Fruit fly (Drosophila melanogaster): ENCODE measurements around the gene Vps45.

Gene Vps45

DNA sequence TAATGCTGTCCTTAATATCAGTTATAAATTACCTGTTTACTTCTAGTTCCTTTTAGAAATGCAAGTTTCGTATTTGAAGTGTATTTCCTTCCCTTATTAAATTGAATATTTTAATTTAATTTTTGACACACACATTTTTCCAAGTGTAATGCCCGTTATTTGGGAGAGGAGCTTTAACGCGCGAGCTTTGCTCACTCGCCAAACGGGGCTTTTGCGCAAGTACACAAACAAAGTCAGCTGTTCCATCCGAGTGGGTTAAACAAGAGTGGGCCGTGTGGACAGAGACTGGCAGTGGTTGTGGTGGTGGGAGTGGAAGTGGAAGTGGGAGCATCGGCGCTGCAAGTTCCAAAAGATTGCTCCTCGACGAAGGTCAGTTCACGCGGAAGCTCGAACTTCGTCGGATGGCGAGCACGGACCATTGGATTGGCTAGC, 17.4 kb downstream of the Vps45 start, which contains the start of gene CG8301:
TSS of gene CG8301 (plus strand) at position 218 of the 432 bp plus-strand sequence.
- TF ChIP-seq CG6765 (GFP tag; optimal IDR thresholded peaks at IDR 0.05) (no peak), row (GFP tag; IDR thresholded peaks at IDR 0.05) (peak; percentile 68), twi (tag; optimal IDR thresholded peaks at IDR 0.05) (no peak), CG17359 (tag; optimal IDR thresholded peaks at IDR 0.05) (no peak), Doc3 (GFP tag; IDR thresholded peaks at IDR 0.05; ENCODE audit: partially characterized antibody) (no peak), CG17912 (GFP tag; optimal IDR thresholded peaks at IDR 0.05) (no peak), pum (GFP tag; optimal IDR thresholded peaks at IDR 0.05) (no peak), CG33557 (GFP tag; optimal IDR thresholded peaks at IDR 0.05) (no peak), crp (GFP tag; optimal IDR thresholded peaks at IDR 0.05) (peak in 1 of 2 experiments; percentile 75), sr (GFP tag; IDR thresholded peaks at IDR 0.05) (peak; percentile 86), CG4424 (GFP tag; optimal IDR thresholded peaks at IDR 0.05) (no peak), CG33213 (GFP tag; optimal IDR thresholded peaks at IDR 0.05) (no peak), Hand (GFP tag; optimal IDR thresholded peaks at IDR 0.05) (no peak), Optix (GFP tag; IDR thresholded peaks at IDR 0.05) (no peak), CG15479 (GFP tag; optimal IDR thresholded peaks at IDR 0.05) (no peak), CG11093 (GFP tag; IDR thresholded peaks at IDR 0.05) (no peak), org-1 (GFP tag; optimal IDR thresholded peaks at IDR 0.05) (peak; percentile 7), CG1602 (GFP tag; optimal IDR thresholded peaks at IDR 0.05) (no peak), ase (GFP tag; IDR thresholded peaks at IDR 0.05) (no peak), CG18619 (GFP tag; optimal IDR thresholded peaks at IDR 0.05) (no peak), CG12942 (GFP tag; optimal IDR thresholded peaks at IDR 0.05) (no peak), aop (GFP tag; IDR thresholded peaks at IDR 0.05) (no peak), lbe (GFP tag; optimal IDR thresholded peaks at IDR 0.05) (no peak), CG7271 (tag; optimal IDR thresholded peaks at IDR 0.05) (no peak), cwo (GFP tag; optimal IDR thresholded peaks at IDR 0.05) (peak; percentile 17), CG14710 (tag; optimal IDR thresholded peaks at IDR 0.05) (no peak), CG30403 (GFP tag; optimal IDR thresholded peaks at IDR 0.05) (peak; percentile 39), tio (GFP tag; optimal IDR thresholded peaks at IDR 0.05) (no peak), Ptx1 (GFP tag; IDR thresholded peaks at IDR 0.05) (0 out of 2 replicates have a peak, but pooled peaks have one; percentile 10), tx (GFP tag; optimal IDR thresholded peaks at IDR 0.05) (no peak), CG17385 (GFP tag; optimal IDR thresholded peaks at IDR 0.05) (peak; percentile 34), bowl (GFP tag; IDR thresholded peaks at IDR 0.05) (no peak), NfI (GFP tag; optimal IDR thresholded peaks at IDR 0.05) (peak; percentile 22), E2f2 (GFP tag; IDR thresholded peaks at IDR 0.05) (peak; percentile 28; the same call in 1 of the 2 replicates), D (optimal IDR thresholded peaks at IDR 0.05) (no peak), D (GFP tag; optimal IDR thresholded peaks at IDR 0.05) (no peak), CG10366 (GFP tag; IDR thresholded peaks at IDR 0.05) (peak; percentile 45; the same call in 1 of the 2 replicates), CG13123 (GFP tag; optimal IDR thresholded peaks at IDR 0.05) (no peak), unc-4 (GFP tag; IDR thresholded peaks at IDR 0.05; ENCODE audit: partially characterized antibody) (0 out of 2 replicates have a peak, but pooled peaks have one; percentile 20), CG14667 (GFP tag; IDR thresholded peaks at IDR 0.05) (no peak), unpg (GFP tag; optimal IDR thresholded peaks at IDR 0.05) (peak; percentile 51), Ada2b (GFP tag; IDR thresholded peaks at IDR 0.05) (no peak), Hr3 (GFP tag; optimal IDR thresholded peaks at IDR 0.05) (no peak), CG13894 (tag; optimal IDR thresholded peaks at IDR 0.05) (no peak), NFAT (GFP tag; IDR thresholded peaks at IDR 0.05) (peak; percentile 16; the same call in 1 of the 2 replicates), CG17186 (GFP tag; optimal IDR thresholded peaks at IDR 0.05) (no peak), Usf (GFP tag; optimal IDR thresholded peaks at IDR 0.05) (no peak), CG2712 (tag; optimal IDR thresholded peaks at IDR 0.05) (peak; percentile 43), nau (GFP tag; optimal IDR thresholded peaks at IDR 0.05) (no peak), CG11456 (GFP tag; IDR thresholded peaks at IDR 0.05) (no peak), cas (GFP tag; IDR thresholded peaks at IDR 0.05) (no peak)

Measured in whole organism, embryonic.